Worm (Caenorhabditis elegans): ENCODE measurements around the gene Y22D7AL.16.

Y22D7AL.16 gene

DNA sequence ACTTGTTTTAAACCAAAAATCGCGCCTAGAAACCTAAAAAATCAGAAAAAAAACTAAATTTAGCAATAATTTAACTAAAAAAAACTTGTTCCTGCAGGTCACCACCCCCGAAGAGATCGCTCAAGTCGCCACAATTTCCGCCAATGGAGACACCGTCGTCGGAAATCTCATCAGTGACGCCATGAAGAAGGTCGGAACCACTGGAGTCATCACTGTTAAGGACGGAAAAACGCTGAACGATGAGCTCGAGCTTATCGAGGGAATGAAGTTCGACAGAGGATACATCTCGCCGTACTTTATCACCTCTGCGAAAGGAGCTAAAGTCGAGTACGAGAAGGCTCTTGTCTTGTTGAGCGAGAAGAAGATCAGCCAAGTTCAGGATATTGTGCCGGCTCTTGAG lies 43.7 kb downstream of the Y22D7AL.16 start:
- TF ChIP-seq ttx-3 (tag; optimal IDR thresholded peaks at IDR 0.05) = no peak
- TF ChIP-seq syd-9 (tag; optimal IDR thresholded peaks at IDR 0.05) = no peak
- no peak for TF ChIP-seq rnt-1 (tag; optimal IDR thresholded peaks at IDR 0.05)
- no peak for TF ChIP-seq lim-6 (tag; optimal IDR thresholded peaks at IDR 0.05)
- TF ChIP-seq odd-2 (tag; optimal IDR thresholded peaks at IDR 0.05) = no peak
- TF ChIP-seq elt-2 (tag; optimal IDR thresholded peaks at IDR 0.05) = no peak
- TF ChIP-seq sox-4 (tag; optimal IDR thresholded peaks at IDR 0.05) = no peak

DNA sequence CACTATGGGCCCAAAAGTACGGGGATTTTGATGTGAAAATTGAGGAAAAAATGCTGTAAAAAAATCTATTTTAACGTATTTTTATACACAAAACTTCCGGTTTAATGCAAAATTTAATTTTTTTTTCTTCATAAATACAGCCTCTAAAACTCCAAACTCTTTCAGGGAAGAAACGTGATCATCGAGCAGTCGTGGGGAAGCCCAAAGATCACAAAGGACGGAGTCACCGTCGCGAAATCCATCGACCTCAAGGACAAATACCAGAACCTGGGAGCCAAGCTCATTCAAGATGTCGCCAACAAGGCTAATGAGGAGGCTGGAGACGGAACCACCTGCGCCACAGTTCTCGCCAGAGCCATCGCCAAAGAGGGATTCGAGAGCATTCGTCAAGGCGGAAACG lies 45.1 kb downstream of the Y22D7AL.16 start:
- TF ChIP-seq ztf-16 (tag; optimal IDR thresholded peaks at IDR 0.05) = no peak
- no peak for TF ChIP-seq zip-5 (tag; optimal IDR thresholded peaks at IDR 0.05)
- TF ChIP-seq pat-9 (tag; optimal IDR thresholded peaks at IDR 0.05) = no peak

DNA sequence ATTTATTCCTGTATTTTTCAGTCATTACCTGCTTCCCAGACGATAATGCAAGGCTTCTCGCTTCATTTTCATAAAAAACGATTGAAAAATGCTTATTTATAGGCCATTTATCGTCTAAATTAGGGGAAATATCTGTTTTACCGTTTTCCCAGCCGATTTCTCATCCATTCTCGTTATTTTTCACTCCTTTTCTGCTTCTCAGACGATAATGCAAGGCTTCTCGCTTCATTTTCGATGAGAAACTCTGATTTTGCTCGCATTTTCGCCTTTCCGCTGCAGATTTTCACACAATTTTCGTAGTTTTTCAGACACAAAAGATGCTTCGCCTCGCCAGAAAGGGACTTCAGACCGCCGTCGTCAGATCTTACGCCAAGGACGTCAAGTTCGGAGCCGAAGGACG lies 45.6 kb downstream of the Y22D7AL.16 start, which contains the start of gene hsp-60:
Gene hsp-60, plus strand, starts transcription at position 301 of the 400 bp plus-strand sequence.
- no peak for TF ChIP-seq hlh-15 (tag; optimal IDR thresholded peaks at IDR 0.05)

DNA sequence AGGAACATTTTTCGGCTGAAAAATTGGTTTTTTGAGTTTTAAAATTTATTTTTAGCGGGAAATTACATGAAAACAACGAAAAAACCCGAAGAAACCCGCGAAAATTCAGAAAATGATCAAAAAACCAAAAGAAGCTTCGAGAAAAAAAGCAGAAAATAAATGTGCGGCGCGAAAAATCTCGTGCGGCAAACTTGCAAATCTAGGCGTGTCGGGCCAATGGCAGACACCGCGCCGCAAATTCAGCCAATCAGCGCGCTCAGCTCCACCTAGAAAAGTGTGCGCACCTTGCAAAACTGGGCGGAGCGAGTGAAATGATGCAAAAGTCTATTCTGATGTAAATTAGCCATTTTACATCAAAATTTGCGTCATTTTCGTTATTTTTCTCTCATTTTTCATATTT lies 46.1 kb downstream of the Y22D7AL.16 start, which contains the start of gene Y22D7AL.10:
Gene Y22D7AL.10, minus strand, starts transcription at position 15 of the 400 bp plus-strand sequence.
- TF ChIP-seq ahr-1 (tag; optimal IDR thresholded peaks at IDR 0.05) (peak; percentile 59), sox-2 (GFP tag; IDR thresholded peaks at IDR 0.05) (peak; percentile 64), npax-4 (tag; optimal IDR thresholded peaks at IDR 0.05) (peak; percentile 36), T23F11.4 (GFP tag; optimal IDR thresholded peaks at IDR 0.05) (peak; percentile 72), rnt-1 (tag; optimal IDR thresholded peaks at IDR 0.05) (peak; percentile 96), fkh-6 (tag; optimal IDR thresholded peaks at IDR 0.05) (peak; percentile 76), ceh-2 (tag; optimal IDR thresholded peaks at IDR 0.05) (peak; percentile 85), dve-1 (tag; optimal IDR thresholded peaks at IDR 0.05) (peak; percentile 83), unc-3 (GFP tag; conservative IDR thresholded peaks at IDR 0.05) (0 out of 2 replicates have a peak, but pooled peaks have one; percentile 45), unc-3 (tag; optimal IDR thresholded peaks at IDR 0.05) (peak; percentile 82), hlh-15 (tag; optimal IDR thresholded peaks at IDR 0.05) (peak; percentile 7), C08G9.2 (tag; optimal IDR thresholded peaks at IDR 0.05) (peak; percentile 85), ceh-31 (tag; optimal IDR thresholded peaks at IDR 0.05) (peak; percentile 95), ceh-14 (tag; optimal IDR thresholded peaks at IDR 0.05) (peak; percentile 90), gmeb-2 (tag; optimal IDR thresholded peaks at IDR 0.05) (peak; percentile 74), nhr-232 (tag; optimal IDR thresholded peaks at IDR 0.05) (peak; percentile 59), ttx-3 (tag; optimal IDR thresholded peaks at IDR 0.05) (peak; percentile 79), K09A11.1 (tag; optimal IDR thresholded peaks at IDR 0.05; ENCODE audit: insufficient read depth) (peak; percentile 92), pha-2 (tag; optimal IDR thresholded peaks at IDR 0.05) (peak; percentile 84), ceh-45 (GFP tag; IDR thresholded peaks at IDR 0.05) (0 out of 2 replicates have a peak, but pooled peaks have one; percentile 63), hlh-30 (tag; optimal IDR thresholded peaks at IDR 0.05; ENCODE audit: insufficient read depth) (peak; percentile 81), hlh-13 (GFP tag; optimal IDR thresholded peaks at IDR 0.05) (peak; percentile 28), sdc-2 (tag; optimal IDR thresholded peaks at IDR 0.05) (peak; percentile 73), ceh-48 (tag; optimal IDR thresholded peaks at IDR 0.05) (peak; percentile 51), eyg-1 (tag; optimal IDR thresholded peaks at IDR 0.05) (peak; percentile 83), elt-2 (tag; optimal IDR thresholded peaks at IDR 0.05) (peak; percentile 93), pros-1 (tag; optimal IDR thresholded peaks at IDR 0.05) (peak; percentile 18), nhr-11 (tag; optimal IDR thresholded peaks at IDR 0.05) (no peak), lim-6 (tag; optimal IDR thresholded peaks at IDR 0.05) (peak; percentile 57), elt-4 (tag; optimal IDR thresholded peaks at IDR 0.05) (no peak), unc-55 (GFP tag; optimal IDR thresholded peaks at IDR 0.05) (no peak), ceh-34 (tag; optimal IDR thresholded peaks at IDR 0.05) (peak; percentile 95), fkh-10 (GFP tag; optimal IDR thresholded peaks at IDR 0.05) (peak; percentile 55), C38D4.7 (GFP tag; optimal IDR thresholded peaks at IDR 0.05) (peak; percentile 66), pat-9 (tag; optimal IDR thresholded peaks at IDR 0.05) (peak; percentile 91), tbx-2 (tag; optimal IDR thresholded peaks at IDR 0.05) (peak; percentile 97), fax-1 (tag; optimal IDR thresholded peaks at IDR 0.05) (peak; percentile 80), syd-9 (tag; optimal IDR thresholded peaks at IDR 0.05) (peak; percentile 85), ztf-16 (tag; optimal IDR thresholded peaks at IDR 0.05) (peak; percentile 89), ceh-9 (tag; optimal IDR thresholded peaks at IDR 0.05) (no peak), mec-3 (tag; optimal IDR thresholded peaks at IDR 0.05; ENCODE audit: borderline replicate concordance) (no peak), unc-86 (tag; optimal IDR thresholded peaks at IDR 0.05) (peak; percentile 94)
